Worm (Caenorhabditis elegans): ENCODE results near the gene C06C6.7.
A peak's percentile ranks its signal among the peaks of the same experiment; 100 is the strongest.

C06C6.7 gene

DNA sequence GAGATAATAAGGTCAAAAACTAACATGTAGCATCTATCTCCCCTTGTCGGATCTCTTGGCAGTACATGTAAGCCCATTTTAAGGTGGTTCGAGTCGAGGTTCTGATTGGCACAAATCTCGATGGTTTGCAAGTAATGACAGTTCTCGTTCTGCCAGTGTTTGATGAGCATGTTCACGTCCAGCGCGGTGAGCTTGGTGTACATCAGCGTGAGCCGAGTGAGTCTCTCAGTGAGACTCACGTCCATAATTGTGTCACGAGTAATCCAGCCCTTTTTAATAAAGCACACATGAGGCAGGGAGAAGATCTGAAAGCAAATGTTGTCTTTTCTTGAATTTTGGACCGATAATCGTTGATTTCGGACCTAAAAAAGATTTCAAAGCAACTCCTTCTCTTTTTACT lies 40.8 kb downstream of the C06C6.7 start, which contains the start of gene T10C6.16:
TSS of gene T10C6.16 (minus strand) at position 245 of the 400 bp plus-strand sequence.
- TF ChIP-seq fos-1 (tag; optimal IDR thresholded peaks at IDR 0.05), result no peak
- TF ChIP-seq nhr-19 (GFP tag; conservative IDR thresholded peaks at IDR 0.05), result no peak
- peak; percentile 18 for TF ChIP-seq nhr-85 (tag)

ce11 chrV:16033491-16033890 lies 41.5 kb downstream of the C06C6.7 start:
- TF ChIP-seq sox-4 (tag; optimal IDR thresholded peaks at IDR 0.05), result no peak
- TF ChIP-seq xbp-1 (tag; optimal IDR thresholded peaks at IDR 0.05), result no peak
- TF ChIP-seq alr-1 (tag; optimal IDR thresholded peaks at IDR 0.05; ENCODE audit: borderline replicate concordance), result no peak
- no peak for TF ChIP-seq lin-35 (GFP tag; optimal IDR thresholded peaks at IDR 0.05)
- TF ChIP-seq nhr-85 (tag), result no peak
- TF ChIP-seq unc-86 (tag; optimal IDR thresholded peaks at IDR 0.05), result no peak
- TF ChIP-seq efl-1 (optimal IDR thresholded peaks at IDR 0.05), result no peak
- no peak for TF ChIP-seq efl-1 (GFP tag; optimal IDR thresholded peaks at IDR 0.05 in 1 of 2)
- TF ChIP-seq nhr-47 (tag; optimal IDR thresholded peaks at IDR 0.05), result no peak
- no peak for TF ChIP-seq fos-1 (tag; optimal IDR thresholded peaks at IDR 0.05)
- no peak for TF ChIP-seq C34B4.2 (tag; optimal IDR thresholded peaks at IDR 0.05)
- no peak for TF ChIP-seq tbx-2 (tag; optimal IDR thresholded peaks at IDR 0.05)
- TF ChIP-seq nhr-237 (tag; optimal IDR thresholded peaks at IDR 0.05), result no peak
- no peak for TF ChIP-seq ceh-63 (GFP tag; optimal IDR thresholded peaks at IDR 0.05)
- TF ChIP-seq grh-1 (GFP tag; IDR thresholded peaks at IDR 0.05), result no peak
- TF ChIP-seq mdl-1 (tag; optimal IDR thresholded peaks at IDR 0.05), result no peak
- TF ChIP-seq nhr-12 (tag; optimal IDR thresholded peaks at IDR 0.05), result no peak
- TF ChIP-seq elt-2 (tag; optimal IDR thresholded peaks at IDR 0.05), result no peak

DNA sequence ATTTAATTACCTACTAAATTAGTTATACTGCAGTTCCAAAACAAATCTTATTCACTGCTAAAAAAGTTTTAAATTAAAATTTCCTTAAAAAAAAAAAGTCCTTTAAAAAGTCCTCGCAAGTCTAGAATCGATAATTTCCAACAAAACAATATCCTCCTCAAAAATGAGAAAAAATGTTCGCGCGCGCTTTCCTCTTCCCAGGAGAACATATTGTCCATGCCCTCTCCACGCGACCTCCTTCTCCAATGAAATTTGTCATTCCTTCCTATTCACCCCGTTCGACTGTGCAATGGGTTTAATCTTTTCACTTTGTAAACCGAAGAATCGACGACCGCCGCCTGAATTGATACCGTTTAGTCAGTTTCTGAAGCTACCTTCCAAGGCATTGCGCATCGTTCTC lies 44.2 kb downstream of the C06C6.7 start, which contains the start of gene T10C6.10:
TSS of gene T10C6.10 (plus strand) at position 248 of the 400 bp plus-strand sequence.
- no peak for TF ChIP-seq efl-1 (optimal IDR thresholded peaks at IDR 0.05)
- peak in 1 of 2 experiments; percentile 45 for TF ChIP-seq efl-1 (GFP tag; optimal IDR thresholded peaks at IDR 0.05 in 1 of 2)
- no peak for TF ChIP-seq ceh-82 (tag; optimal IDR thresholded peaks at IDR 0.05)

ce11 chrV:16040140-16040827 lies 48.3 kb downstream of the C06C6.7 start, which contains the start of the genes his-4 and his-3:
TSS of gene his-4 (minus strand) at chrV:16040515.
TSS of gene his-3 (plus strand) at chrV:16040808.
- TF ChIP-seq ztf-4 (tag; optimal IDR thresholded peaks at IDR 0.05) (peak; percentile 35), nhr-20 (tag; optimal IDR thresholded peaks at IDR 0.05) (peak; percentile 69), nhr-19 (GFP tag; conservative IDR thresholded peaks at IDR 0.05) (peak; percentile 18; the same call in 1 of the 2 replicates), efl-1 (optimal IDR thresholded peaks at IDR 0.05) (peak; percentile 25 to 52), efl-1 (GFP tag; optimal IDR thresholded peaks at IDR 0.05 in 1 of 2) (peak in 1 of 2 experiments; percentile 29), tbx-2 (tag; optimal IDR thresholded peaks at IDR 0.05) (peak; percentile 20), lin-14 (GFP tag; optimal IDR thresholded peaks at IDR 0.05) (peak; percentile 79), blmp-1 (tag; optimal IDR thresholded peaks at IDR 0.05) (peak; percentile 15), nhr-71 (tag; optimal IDR thresholded peaks at IDR 0.05) (peak; percentile 69), nhr-85 (tag) (peak; percentile 90), xbp-1 (tag; optimal IDR thresholded peaks at IDR 0.05) (peak; percentile 38), dpl-1 (GFP tag; optimal IDR thresholded peaks at IDR 0.05) (peak in 1 of 3 experiments; percentile 23), efl-3 (GFP tag; optimal IDR thresholded peaks at IDR 0.05) (peak; percentile 60), nhr-90 (tag; optimal IDR thresholded peaks at IDR 0.05; ENCODE audit: poor library complexity) (peak; percentile 76), mep-1 (tag; optimal IDR thresholded peaks at IDR 0.05) (peak; percentile 30), snu-23 (GFP tag; optimal IDR thresholded peaks at IDR 0.05) (peak; percentile 54), unc-86 (tag; optimal IDR thresholded peaks at IDR 0.05) (peak; percentile 43), nhr-47 (tag; optimal IDR thresholded peaks at IDR 0.05) (peak; percentile 56), ztf-11 (tag; optimal IDR thresholded peaks at IDR 0.05) (peak in 1 of 2 experiments; percentile 92), grh-1 (GFP tag; IDR thresholded peaks at IDR 0.05) (peak; percentile 78), C16A3.4 (tag; optimal IDR thresholded peaks at IDR 0.05) (peak; percentile 15), lin-35 (GFP tag; optimal IDR thresholded peaks at IDR 0.05) (peak in 1 of 2 experiments; percentile 7), swsn-7 (tag; optimal IDR thresholded peaks at IDR 0.05) (peak; percentile 76), rnt-1 (tag; optimal IDR thresholded peaks at IDR 0.05) (peak; percentile 27)
